Worm (Caenorhabditis elegans) whole organism, L3 larva: ENCODE measurements around the gene F14H12.2.

ENCODE experiments used
- R02D3.7 ChIP-seq: fragments of 150-350 bp; optimal IDR thresholded peaks from 2 replicates; lab custom pipeline; 2014; ENCODE audit warnings: missing biosample characterization, missing genetic modification characterization
- ZK546.5 ChIP-seq: sonication (generic microtip); optimal IDR thresholded peaks from 2 replicates; lab custom pipeline; 2017; ENCODE audit warnings: missing biosample characterization, missing genetic modification characterization
- aly-2 ChIP-seq: fragments of 150-350 bp; optimal IDR thresholded peaks from 2 replicates; lab custom pipeline; 2014; ENCODE audit warnings: missing biosample characterization, missing genetic modification characterization
- ama-1 ChIP-seq: fragments of 150-350 bp; optimal IDR thresholded peaks from 2 replicates; lab custom pipeline; 2018
- ceh-16 ChIP-seq: sonication (generic microtip); optimal IDR thresholded peaks from 2 replicates; lab custom pipeline; 2017; ENCODE audit warnings: missing biosample characterization, missing genetic modification characterization
- ceh-28 ChIP-seq: fragments of 150-350 bp; optimal IDR thresholded peaks from 2 replicates; lab custom pipeline; 2014; ENCODE audit warnings: missing biosample characterization, missing genetic modification reagents, missing genetic modification characterization
- ceh-82 ChIP-seq: fragments of 150-350 bp; optimal IDR thresholded peaks from 2 replicates; lab custom pipeline; 2014; ENCODE audit warnings: missing biosample characterization, missing genetic modification characterization
- ceh-9 ChIP-seq: sonication (generic microtip); optimal IDR thresholded peaks from 2 replicates; lab custom pipeline; 2018; ENCODE audit warnings: missing biosample characterization, missing genetic modification characterization
- egl-27 ChIP-seq: sonication (generic microtip); optimal IDR thresholded peaks from 4 replicates; lab custom pipeline; 2017; ENCODE audit warnings: missing biosample characterization, missing genetic modification reagents, missing genetic modification characterization
- egl-5 ChIP-seq: fragments of 150-350 bp; optimal IDR thresholded peaks from 2 replicates; lab custom pipeline; 2017; ENCODE audit warnings: missing biosample characterization, missing genetic modification reagents, missing genetic modification characterization, inconsistent platforms
- elt-1 ChIP-seq: fragments of 150-350 bp; optimal IDR thresholded peaks from 2 replicates; lab custom pipeline; 2014; ENCODE audit warnings: missing biosample characterization, missing genetic modification characterization
- elt-2 ChIP-seq: sonication (generic microtip); optimal IDR thresholded peaks from 2 replicates; lab custom pipeline; 2016; ENCODE audit warnings: missing genetic modification reagents, mild to moderate bottlenecking, missing genetic modification characterization, missing compliant biosample characterization
- elt-3 ChIP-seq, 3 experiments: fragments of 150-350 bp in 1 of 3; sonication (generic microtip) in 2 of 3; optimal IDR thresholded peaks; 2 replicates in 2 of 3; 4 replicates in 1 of 3; lab custom pipeline; 2014 to 2017; ENCODE audit warnings: missing biosample characterization in 3 of 3, missing genetic modification characterization in 3 of 3
- eor-1 ChIP-seq, 2 experiments: fragments of 150-350 bp; optimal IDR thresholded peaks; 2 replicates each; lab custom pipeline; 2014 to 2018; ENCODE audit warnings: missing biosample characterization in 2 of 2, missing genetic modification characterization in 2 of 2
- fkh-10 ChIP-seq: sonication (generic microtip); optimal IDR thresholded peaks from 2 replicates; lab custom pipeline; 2017; ENCODE audit warnings: missing biosample characterization, missing genetic modification reagents, missing genetic modification characterization
- fkh-2 ChIP-seq: fragments of 150-350 bp; optimal IDR thresholded peaks from 2 replicates; lab custom pipeline; 2014; ENCODE audit warnings: missing biosample characterization, missing genetic modification reagents, missing genetic modification characterization
- fos-1 ChIP-seq: fragments of 150-350 bp; optimal IDR thresholded peaks from 2 replicates; lab custom pipeline; 2014; ENCODE audit warnings: missing biosample characterization, missing genetic modification characterization
- hmg-11 ChIP-seq: sonication (generic microtip); optimal IDR thresholded peaks from 2 replicates; lab custom pipeline; 2016; ENCODE audit warnings: missing genetic modification characterization, missing compliant biosample characterization
- jun-1 ChIP-seq: fragments of 150-350 bp; optimal IDR thresholded peaks from 2 replicates; lab custom pipeline; 2014; ENCODE audit warnings: missing biosample characterization, missing genetic modification reagents, missing genetic modification characterization
- lin-15B ChIP-seq: fragments of 150-350 bp; optimal IDR thresholded peaks from 2 replicates; lab custom pipeline; 2014; ENCODE audit warnings: missing biosample characterization, missing genetic modification characterization
- lin-39 ChIP-seq: fragments of 150-350 bp; optimal IDR thresholded peaks from 2 replicates; lab custom pipeline; 2018; ENCODE audit warnings: missing biosample characterization, missing genetic modification reagents, missing genetic modification characterization
- lsy-12 ChIP-seq: sonication (generic microtip); optimal IDR thresholded peaks from 2 replicates; lab custom pipeline; 2016; ENCODE audit warnings: mild to moderate bottlenecking, missing genetic modification characterization, missing compliant biosample characterization
- mdl-1 ChIP-seq: fragments of 150-350 bp; optimal IDR thresholded peaks from 2 replicates; lab custom pipeline; 2014; ENCODE audit warnings: missing biosample characterization, missing genetic modification characterization
- mml-1 ChIP-seq: fragments of 150-350 bp; sonication (generic microtip); optimal IDR thresholded peaks from 3 replicates; lab custom pipeline; 2014; ENCODE audit warnings: missing biosample characterization, missing genetic modification characterization
- nfya-1 ChIP-seq: sonication (generic microtip); optimal IDR thresholded peaks from 2 replicates; lab custom pipeline; 2017; ENCODE audit warnings: missing genetic modification characterization, mild to moderate bottlenecking, missing compliant biosample characterization, antibody characterized with exemption, moderate library complexity; ENCODE audit not compliant: insufficient read depth
- nhr-11 ChIP-seq: fragments of 150-350 bp; optimal IDR thresholded peaks from 2 replicates; lab custom pipeline; 2014; ENCODE audit warnings: missing biosample characterization, missing genetic modification characterization
- nhr-12 ChIP-seq: fragments of 150-350 bp; optimal IDR thresholded peaks from 2 replicates; lab custom pipeline; 2014; ENCODE audit warnings: missing biosample characterization, missing genetic modification characterization
- nhr-23 ChIP-seq: fragments of 150-350 bp; optimal IDR thresholded peaks from 2 replicates; lab custom pipeline; 2014; ENCODE audit warnings: missing biosample characterization, missing genetic modification reagents, missing genetic modification characterization
- nhr-237 ChIP-seq: fragments of 150-350 bp; optimal IDR thresholded peaks from 2 replicates; lab custom pipeline; 2014; ENCODE audit warnings: missing biosample characterization, missing genetic modification characterization
- nhr-25 ChIP-seq: sonication (generic microtip); optimal IDR thresholded peaks from 2 replicates; lab custom pipeline; 2017; ENCODE audit warnings: missing biosample characterization, missing genetic modification characterization
- nhr-28 ChIP-seq: fragments of 150-350 bp; optimal IDR thresholded peaks from 2 replicates; lab custom pipeline; 2014; ENCODE audit warnings: missing biosample characterization, missing genetic modification characterization
- nhr-43 ChIP-seq: sonication (generic microtip); optimal IDR thresholded peaks from 2 replicates; lab custom pipeline; 2016; ENCODE audit warnings: mild to moderate bottlenecking, missing genetic modification characterization, missing compliant biosample characterization; ENCODE audit not compliant: poor library complexity, severe bottlenecking
- nhr-67 ChIP-seq: fragments of 150-350 bp; optimal IDR thresholded peaks from 2 replicates; lab custom pipeline; 2014; ENCODE audit warnings: missing biosample characterization, missing genetic modification characterization
- nhr-76 ChIP-seq: fragments of 150-350 bp; sonication (generic microtip); optimal IDR thresholded peaks from 5 replicates; lab custom pipeline; 2014; ENCODE audit warnings: missing biosample characterization, missing genetic modification characterization
- nhr-77 ChIP-seq: fragments of 150-350 bp; optimal IDR thresholded peaks from 2 replicates; lab custom pipeline; 2014; ENCODE audit warnings: missing biosample characterization, missing genetic modification characterization
- pha-4 ChIP-seq: fragments of 150-350 bp; optimal IDR thresholded peaks from 2 replicates; lab custom pipeline; 2014; ENCODE audit warnings: missing biosample characterization, missing genetic modification reagents, missing genetic modification characterization
- pqm-1 ChIP-seq: fragments of 150-350 bp; optimal IDR thresholded peaks from 2 replicates; lab custom pipeline; 2017; ENCODE audit warnings: missing biosample characterization, missing genetic modification characterization, inconsistent platforms
- sea-2 ChIP-seq: fragments of 150-350 bp; sonication (generic microtip); optimal IDR thresholded peaks from 4 replicates; lab custom pipeline; 2014; ENCODE audit warnings: missing biosample characterization, missing genetic modification reagents, missing genetic modification characterization
- skn-1 ChIP-seq: fragments of 150-350 bp; optimal IDR thresholded peaks from 2 replicates; lab custom pipeline; 2014; ENCODE audit warnings: missing biosample characterization, missing genetic modification characterization
- snpc-4 ChIP-seq: fragments of 150-350 bp; optimal IDR thresholded peaks from 2 replicates; lab custom pipeline; 2014; ENCODE audit warnings: missing biosample characterization, missing genetic modification characterization
- tbx-2 ChIP-seq: sonication (generic microtip); optimal IDR thresholded peaks from 2 replicates; lab custom pipeline; 2016; ENCODE audit warnings: mild to moderate bottlenecking, missing genetic modification characterization, missing compliant biosample characterization
- unc-39 ChIP-seq: sonication (generic microtip); optimal IDR thresholded peaks from 4 replicates; lab custom pipeline; 2017; ENCODE audit warnings: missing biosample characterization, missing genetic modification characterization
- unc-62 ChIP-seq: fragments of 150-350 bp; sonication (generic microtip); optimal IDR thresholded peaks from 4 replicates; lab custom pipeline; 2014; ENCODE audit warnings: missing biosample characterization, missing genetic modification reagents, missing genetic modification characterization
- zag-1 ChIP-seq: fragments of 150-350 bp; optimal IDR thresholded peaks from 2 replicates; lab custom pipeline; 2014; ENCODE audit warnings: missing biosample characterization, missing genetic modification characterization
- ztf-11 ChIP-seq: fragments of 150-350 bp; optimal IDR thresholded peaks from 2 replicates; lab custom pipeline; 2014; ENCODE audit warnings: missing biosample characterization, missing genetic modification characterization
- ztf-4 ChIP-seq: fragments of 150-350 bp; optimal IDR thresholded peaks from 2 replicates; lab custom pipeline; 2014; ENCODE audit warnings: missing biosample characterization, missing genetic modification characterization

Gene F14H12.2

DNA sequence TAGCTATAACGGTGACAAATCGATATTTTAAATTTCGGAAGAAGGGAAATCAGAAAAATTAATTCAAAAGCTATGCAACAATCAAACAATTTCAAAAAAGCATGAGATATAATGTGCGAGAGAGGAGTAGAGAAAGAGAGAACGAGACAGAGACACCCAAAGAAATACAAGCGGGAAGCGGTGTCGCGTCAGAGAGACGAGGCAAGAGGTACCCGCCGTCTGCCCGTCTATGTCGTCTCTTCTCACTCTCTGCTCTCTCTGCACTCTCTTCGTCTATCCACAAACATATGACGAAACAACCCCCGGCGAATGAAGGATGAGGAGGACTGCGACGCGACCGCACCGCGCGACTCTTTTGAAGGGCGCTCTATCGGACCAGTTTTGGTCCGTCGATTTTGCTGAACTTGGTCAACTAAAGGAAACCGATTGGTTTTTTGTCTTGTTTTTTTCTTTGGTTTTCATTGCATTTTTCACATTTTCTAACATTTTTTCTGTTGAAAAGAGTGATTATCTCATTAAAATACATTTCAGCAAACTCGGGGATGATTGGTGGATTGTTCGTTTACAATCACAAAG, 38.6 kb downstream of the F14H12.2 start, which contains the start of gene dpy-23 (continued):
- peak; percentile 61 for TF ChIP-seq nhr-76 (tag; lab: Kevin White, UChicago)
- TF ChIP-seq nhr-67 = peak; percentile 37
- peak; percentile 69 for TF ChIP-seq ceh-82
- TF ChIP-seq nhr-237 (tag; lab: Kevin White, UChicago) = no peak
- TF ChIP-seq hmg-11 (tag; lab: Kevin White, UChicago) = peak; percentile 98
- TF ChIP-seq ama-1 (lab: Kevin White, UChicago) = peak; percentile 22
- TF ChIP-seq nhr-28 (tag; lab: Kevin White, UChicago) = no peak
- TF ChIP-seq zag-1 = peak; percentile 72
- TF ChIP-seq ztf-11 = no peak
- no peak for TF ChIP-seq sea-2
- no peak for TF ChIP-seq eor-1 (tag; optimal IDR thresholded peaks at IDR 0.05; lab: Kevin White, UChicago)
- no peak for TF ChIP-seq unc-39
- peak; percentile 73 for TF ChIP-seq fos-1
- peak; percentile 89 for TF ChIP-seq nhr-11 (tag; lab: Kevin White, UChicago)

DNA sequence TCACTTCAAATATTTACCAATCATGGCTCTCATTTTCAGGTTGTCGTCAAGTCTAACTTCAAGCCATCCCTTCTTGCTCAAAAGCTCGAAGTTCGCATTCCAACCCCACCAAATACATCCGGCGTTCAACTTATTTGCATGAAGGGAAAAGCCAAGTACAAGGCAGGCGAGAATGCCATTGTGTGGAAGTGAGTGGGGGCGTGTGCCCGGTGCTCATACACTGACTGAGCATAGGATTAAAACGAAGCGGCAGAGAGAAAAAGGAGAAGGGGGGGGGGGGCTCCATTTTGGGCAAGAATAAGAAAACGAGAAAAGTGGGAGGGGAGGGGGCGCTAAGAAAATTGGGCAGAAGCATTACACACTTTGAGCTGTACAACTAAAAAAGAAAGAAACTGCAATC, 41.4 kb downstream of the F14H12.2 start:
- TF ChIP-seq ceh-82 = no peak
- TF ChIP-seq nfya-1 = peak; percentile 27

DNA sequence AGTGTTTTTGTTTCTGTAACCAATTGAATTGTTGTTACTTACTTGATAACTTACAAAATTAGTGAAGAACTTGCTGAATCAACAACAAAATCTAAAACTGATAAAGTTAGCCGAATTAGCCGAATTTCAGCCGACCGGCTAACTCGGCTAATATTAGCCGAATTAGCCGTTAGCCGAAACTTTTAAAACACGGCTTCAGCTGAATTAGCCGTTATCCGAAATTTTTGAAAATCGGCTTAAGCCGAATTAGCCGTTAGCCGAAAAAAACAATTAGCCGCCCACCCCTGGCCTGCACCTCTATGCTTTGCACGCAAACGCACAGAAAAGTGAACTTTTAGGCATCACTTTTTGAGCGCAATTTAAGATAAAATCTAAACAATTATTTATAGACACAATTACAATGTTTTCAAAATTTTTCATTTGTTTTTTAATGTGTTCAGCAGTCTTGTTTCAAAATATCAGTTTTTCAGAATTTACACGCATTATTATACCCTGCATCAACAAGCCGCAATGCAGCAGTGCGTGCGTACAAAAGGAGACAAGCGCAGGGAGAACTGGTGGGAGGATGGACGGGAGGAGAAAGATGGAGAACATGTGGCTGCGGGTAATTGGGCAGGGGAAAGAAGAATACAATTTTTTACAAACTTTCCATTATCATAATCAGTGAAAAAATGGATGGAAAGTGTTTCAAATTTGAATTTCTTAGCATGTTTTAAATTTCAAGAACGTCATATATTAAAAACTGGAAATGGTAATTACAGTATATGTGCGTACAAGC, 45.0 kb downstream of the F14H12.2 start:
- TF ChIP-seq elt-3 (tag; optimal IDR thresholded peaks at IDR 0.05; lab: Kevin White, UChicago) (no peak), lsy-12 (tag; lab: Kevin White, UChicago) (no peak), snpc-4 (tag; lab: Kevin White, UChicago) (peak; percentile 80), ztf-4 (tag; lab: Kevin White, UChicago) (no peak), fkh-10 (no peak), nhr-77 (tag; lab: Kevin White, UChicago) (peak; percentile 71), ztf-11 (no peak), lin-15B (tag; lab: Kevin White, UChicago) (peak; percentile 27), nhr-12 (no peak), mdl-1 (no peak), ceh-28 (tag; lab: Kevin White, UChicago) (peak; percentile 80), hmg-11 (tag; lab: Kevin White, UChicago) (peak; percentile 84), egl-27 (tag; lab: Kevin White, UChicago) (no peak), jun-1 (peak; percentile 81), egl-5 (tag; lab: Kevin White, UChicago) (peak; percentile 65), aly-2 (tag; lab: Kevin White, UChicago) (no peak), nhr-67 (no peak), R02D3.7 (tag; lab: Kevin White, UChicago) (peak; percentile 54), nhr-25 (tag; lab: Kevin White, UChicago) (peak; percentile 87), ZK546.5 (tag; lab: Kevin White, UChicago) (no peak), skn-1 (tag; lab: Kevin White, UChicago) (peak; percentile 46), fkh-2 (tag; lab: Kevin White, UChicago) (no peak), ceh-9 (tag; lab: Kevin White, UChicago) (no peak), nhr-76 (tag; lab: Kevin White, UChicago) (no peak), lin-39 (tag; lab: Kevin White, UChicago) (peak; percentile 83), nhr-28 (tag; lab: Kevin White, UChicago) (no peak), pqm-1 (tag; lab: Kevin White, UChicago) (peak; percentile 21), nhr-237 (tag; lab: Kevin White, UChicago) (no peak), unc-62 (GFP tag; lab: Kevin White, UChicago) (no peak), fos-1 (no peak), eor-1 (tag; optimal IDR thresholded peaks at IDR 0.05; lab: Kevin White, UChicago) (no peak), ama-1 (lab: Kevin White, UChicago) (no peak), sea-2 (no peak), unc-39 (no peak), nfya-1 (peak; percentile 71), nhr-11 (tag; lab: Kevin White, UChicago) (peak; percentile 9), mml-1 (tag; lab: Kevin White, UChicago) (no peak), zag-1 (no peak), elt-2 (tag; lab: Kevin White, UChicago) (peak; percentile 62), pha-4 (peak; percentile 88), nhr-43 (tag; lab: Kevin White, UChicago) (peak; percentile 86), elt-1 (no peak), ceh-16 (tag; lab: Kevin White, UChicago) (no peak), nhr-23 (peak; percentile 84), tbx-2 (tag; lab: Kevin White, UChicago) (peak; percentile 66), ceh-82 (peak; percentile 29)
